Fruit fly (Drosophila melanogaster) whole organism, embryonic: Measurements from ENCODE around the gene Spf45.
A peak's percentile ranks its signal among the peaks of the same experiment; 100 is the strongest.

Experiments
- Abd-B ChIP-seq: fragments of 200-800 bp; sonication (Bioruptor generic); optimal IDR thresholded peaks from 2 replicates; lab custom pipeline; 2018; ENCODE audit warnings: missing biosample characterization, mild to moderate bottlenecking, missing genetic modification characterization, moderate library complexity
- Atf-2 ChIP-seq: fragments of 200-800 bp; sonication (Bioruptor generic); optimal IDR thresholded peaks from 2 replicates; lab custom pipeline; 2016; ENCODE audit warnings: missing biosample characterization, missing genetic modification characterization
- BEAF-32 ChIP-seq: fragments of 200-800 bp; sonication (Bioruptor generic); optimal IDR thresholded peaks from 3 replicates; lab custom pipeline; 2017; ENCODE audit warnings: missing biosample characterization, missing genetic modification characterization, mild to moderate bottlenecking, moderate library complexity, missing genetic modification reagents
- Bdp1 ChIP-seq: fragments of 200-800 bp; sonication (Bioruptor generic); optimal IDR thresholded peaks from 3 replicates; lab custom pipeline; 2016; ENCODE audit warnings: missing biosample characterization, missing genetic modification characterization
- CG10959 ChIP-seq: fragments of 200-800 bp; sonication (Bioruptor generic); IDR thresholded peaks from 2 replicates; pipeline ENCODE4 v1.3.6; 2022; ENCODE audit warnings: missing biosample characterization, missing genetic modification characterization
- CG13123 ChIP-seq: fragments of 200-800 bp; sonication (Bioruptor generic); optimal IDR thresholded peaks from 2 replicates; lab custom pipeline; 2016; ENCODE audit warnings: missing biosample characterization, missing genetic modification characterization
- CG13424 ChIP-seq: fragments of 200-800 bp; sonication (Bioruptor generic); optimal IDR thresholded peaks from 2 replicates; lab custom pipeline; 2019; ENCODE audit warnings: missing biosample characterization, mild to moderate bottlenecking, missing genetic modification characterization, moderate library complexity
- CG14441 ChIP-seq: fragments of 200-800 bp; sonication (Bioruptor generic); IDR thresholded peaks from 2 replicates; pipeline ENCODE4 v1.3.6; 2022; ENCODE audit warnings: missing biosample characterization, missing genetic modification characterization
- CG14710 ChIP-seq: fragments of 200-800 bp; sonication (Bioruptor generic); optimal IDR thresholded peaks from 3 replicates; lab custom pipeline; 2019; ENCODE audit warnings: missing biosample characterization, mild to moderate bottlenecking, missing genetic modification characterization, moderate library complexity
- CG15479 ChIP-seq: fragments of 200-800 bp; sonication (Bioruptor generic); optimal IDR thresholded peaks from 3 replicates; lab custom pipeline; 2019; ENCODE audit warnings: missing biosample characterization, mild to moderate bottlenecking, missing genetic modification characterization, moderate library complexity
- CG1603 ChIP-seq: fragments of 200-800 bp; sonication (Bioruptor generic); optimal IDR thresholded peaks from 2 replicates; lab custom pipeline; 2019; ENCODE audit warnings: missing biosample characterization, mild to moderate bottlenecking, missing genetic modification characterization, moderate library complexity
- CG17802 ChIP-seq: fragments of 200-800 bp; sonication (Bioruptor generic); optimal IDR thresholded peaks from 2 replicates; lab custom pipeline; 2018; ENCODE audit warnings: missing biosample characterization, mild to moderate bottlenecking, missing genetic modification characterization, moderate library complexity
- CG17912 ChIP-seq: fragments of 200-800 bp; sonication (Bioruptor generic); optimal IDR thresholded peaks from 2 replicates; lab custom pipeline; 2018; ENCODE audit warnings: missing biosample characterization, mild to moderate bottlenecking, missing genetic modification characterization
- CG18764 ChIP-seq: fragments of 200-800 bp; sonication (Bioruptor generic); optimal IDR thresholded peaks from 3 replicates; lab custom pipeline; 2016; ENCODE audit warnings: missing biosample characterization, missing genetic modification characterization
- CG31441 ChIP-seq: fragments of 200-800 bp; sonication (Bioruptor generic); IDR thresholded peaks from 2 replicates; pipeline ENCODE4 v1.3.6; 2022; ENCODE audit warnings: missing biosample characterization, missing genetic modification characterization
- CG3407 ChIP-seq: fragments of 200-800 bp; sonication (Bioruptor generic); optimal IDR thresholded peaks from 2 replicates; lab custom pipeline; 2018; ENCODE audit warnings: missing biosample characterization, mild to moderate bottlenecking, missing genetic modification characterization
- CG6791 ChIP-seq: fragments of 200-800 bp; sonication (Bioruptor generic); IDR thresholded peaks from 3 replicates; pipeline ENCODE4 v1.3.6; 2022; ENCODE audit warnings: missing biosample characterization, missing genetic modification characterization; ENCODE audit not compliant: partially characterized antibody
- CG7271 ChIP-seq: fragments of 200-800 bp; sonication (Bioruptor generic); optimal IDR thresholded peaks from 2 replicates; lab custom pipeline; 2018; ENCODE audit warnings: missing biosample characterization, mild to moderate bottlenecking, missing genetic modification characterization, moderate library complexity
- CG7745 ChIP-seq: fragments of 200-800 bp; sonication (Bioruptor generic); optimal IDR thresholded peaks from 2 replicates; lab custom pipeline; 2018; ENCODE audit warnings: missing biosample characterization, mild to moderate bottlenecking, missing genetic modification characterization, moderate library complexity
- CG8089 ChIP-seq: fragments of 200-800 bp; sonication (Bioruptor generic); optimal IDR thresholded peaks from 3 replicates; lab custom pipeline; 2016; ENCODE audit warnings: missing biosample characterization, missing genetic modification characterization
- CG8281 ChIP-seq: fragments of 200-800 bp; sonication (Bioruptor generic); optimal IDR thresholded peaks from 2 replicates; lab custom pipeline; 2018; ENCODE audit warnings: missing biosample characterization, mild to moderate bottlenecking, missing genetic modification characterization, moderate library complexity
- CG8290 ChIP-seq, 3 experiments: fragments of 200-800 bp; sonication (Bioruptor generic); optimal IDR thresholded peaks; 2 replicates each; lab custom pipeline; 2016 to 2019; ENCODE audit warnings: missing biosample characterization in 3 of 3, missing genetic modification characterization in 3 of 3, mild to moderate bottlenecking in 2 of 3, moderate library complexity in 1 of 3
- CG9876 ChIP-seq: fragments of 200-800 bp; sonication (Bioruptor generic); optimal IDR thresholded peaks from 2 replicates; lab custom pipeline; 2016; ENCODE audit warnings: missing biosample characterization, missing genetic modification characterization
- CoRest ChIP-seq: fragments of 200-800 bp; sonication (Bioruptor generic); optimal IDR thresholded peaks from 3 replicates; lab custom pipeline; 2018; ENCODE audit warnings: missing biosample characterization, mild to moderate bottlenecking, missing genetic modification characterization, moderate library complexity
- Dek ChIP-seq: fragments of 200-800 bp; sonication (Bioruptor generic); optimal IDR thresholded peaks from 3 replicates; lab custom pipeline; 2019; ENCODE audit warnings: missing biosample characterization, mild to moderate bottlenecking, missing genetic modification characterization, moderate library complexity
- H15 ChIP-seq: fragments of 200-800 bp; sonication (Bioruptor generic); IDR thresholded peaks from 3 replicates; pipeline ENCODE4 v1.3.6; 2022; ENCODE audit warnings: missing biosample characterization, missing genetic modification characterization
- Hr39 ChIP-seq: fragments of >200 bp; optimal IDR thresholded peaks from 2 replicates; lab custom pipeline; 2017
- MESR4 ChIP-seq: fragments of 200-800 bp; sonication (Bioruptor generic); optimal IDR thresholded peaks from 2 replicates; lab custom pipeline; 2018; ENCODE audit warnings: missing biosample characterization, mild to moderate bottlenecking, missing genetic modification characterization, moderate library complexity
- Scr ChIP-seq: fragments of 200-800 bp; sonication (Bioruptor generic); IDR thresholded peaks from 2 replicates; pipeline ENCODE4 v1.3.6; 2022; ENCODE audit warnings: missing biosample characterization, missing genetic modification characterization; ENCODE audit not compliant: partially characterized antibody
- Six4 ChIP-seq: fragments of 200-800 bp; sonication (Bioruptor generic); optimal IDR thresholded peaks from 2 replicates; lab custom pipeline; 2016; ENCODE audit warnings: missing biosample characterization, missing genetic modification characterization
- Ssrp ChIP-seq: fragments of 200-800 bp; sonication (Bioruptor generic); optimal IDR thresholded peaks from 2 replicates; lab custom pipeline; 2018; ENCODE audit warnings: missing biosample characterization, mild to moderate bottlenecking, missing genetic modification characterization, moderate library complexity
- ab ChIP-seq: fragments of 200-800 bp; sonication (Bioruptor generic); optimal IDR thresholded peaks from 2 replicates; lab custom pipeline; 2016; ENCODE audit warnings: missing biosample characterization, missing genetic modification characterization
- ac ChIP-seq: fragments of 200-800 bp; sonication (Bioruptor generic); optimal IDR thresholded peaks from 3 replicates; lab custom pipeline; 2017; ENCODE audit warnings: missing biosample characterization, mild to moderate bottlenecking, missing genetic modification characterization
- al ChIP-seq: fragments of 200-800 bp; sonication (Bioruptor generic); IDR thresholded peaks from 2 replicates; pipeline ENCODE4 v1.3.6; 2022; ENCODE audit warnings: missing biosample characterization, missing genetic modification characterization
- crol ChIP-seq: fragments of 200-800 bp; sonication (Bioruptor generic); IDR thresholded peaks from 2 replicates; pipeline ENCODE4 v1.3.6; 2022; ENCODE audit warnings: missing biosample characterization, missing genetic modification characterization
- dan ChIP-seq: fragments of 200-800 bp; sonication (Bioruptor generic); IDR thresholded peaks from 2 replicates; pipeline ENCODE4 v1.3.6; 2022; ENCODE audit warnings: missing biosample characterization, missing genetic modification characterization
- dmrt11E ChIP-seq: fragments of 200-800 bp; sonication (Bioruptor generic); optimal IDR thresholded peaks from 3 replicates; lab custom pipeline; 2018; ENCODE audit warnings: missing biosample characterization, mild to moderate bottlenecking, missing genetic modification characterization, moderate library complexity
- eve ChIP-seq, 2 experiments: fragments of >200 bp; optimal IDR thresholded peaks; 2 replicates each; lab custom pipeline; 2017; ENCODE audit warnings: missing biosample characterization in 2 of 2, missing genetic modification characterization in 2 of 2
- kay ChIP-seq: fragments of 200-800 bp; sonication (Bioruptor generic); optimal IDR thresholded peaks from 2 replicates; lab custom pipeline; 2016; ENCODE audit warnings: missing biosample characterization, missing genetic modification characterization
- luna ChIP-seq: fragments of 200-800 bp; sonication (Bioruptor generic); optimal IDR thresholded peaks from 2 replicates; lab custom pipeline; 2016; ENCODE audit warnings: missing biosample characterization, missing genetic modification characterization
- nmo ChIP-seq: fragments of 200-800 bp; sonication (Bioruptor generic); optimal IDR thresholded peaks from 2 replicates; lab custom pipeline; 2018; ENCODE audit warnings: missing biosample characterization, mild to moderate bottlenecking, missing genetic modification characterization, moderate library complexity
- pfk ChIP-seq: fragments of 200-800 bp; sonication (Bioruptor generic); optimal IDR thresholded peaks from 2 replicates; lab custom pipeline; 2018; ENCODE audit warnings: missing biosample characterization, mild to moderate bottlenecking, missing genetic modification characterization, moderate library complexity
- pzg ChIP-seq: fragments of 200-800 bp; sonication (Bioruptor generic); optimal IDR thresholded peaks from 3 replicates; lab custom pipeline; 2018; ENCODE audit warnings: missing biosample characterization, mild to moderate bottlenecking, missing genetic modification characterization, moderate library complexity
- sima ChIP-seq: fragments of 200-800 bp; sonication (Bioruptor generic); optimal IDR thresholded peaks from 2 replicates; lab custom pipeline; 2016; ENCODE audit warnings: missing biosample characterization, missing genetic modification characterization
- ssp ChIP-seq: fragments of 200-800 bp; sonication (Bioruptor generic); IDR thresholded peaks from 2 replicates; pipeline ENCODE4 v1.3.6; 2022; ENCODE audit warnings: missing biosample characterization, missing genetic modification characterization
- tio ChIP-seq: fragments of 200-800 bp; sonication (Bioruptor generic); optimal IDR thresholded peaks from 2 replicates; lab custom pipeline; 2017; ENCODE audit warnings: missing biosample characterization, missing genetic modification characterization, inconsistent platforms
- zen ChIP-seq: fragments of 200-800 bp; sonication (Bioruptor generic); optimal IDR thresholded peaks from 3 replicates; lab custom pipeline; 2018; ENCODE audit warnings: missing biosample characterization, mild to moderate bottlenecking, missing genetic modification characterization, moderate library complexity

Spf45 gene

DNA sequence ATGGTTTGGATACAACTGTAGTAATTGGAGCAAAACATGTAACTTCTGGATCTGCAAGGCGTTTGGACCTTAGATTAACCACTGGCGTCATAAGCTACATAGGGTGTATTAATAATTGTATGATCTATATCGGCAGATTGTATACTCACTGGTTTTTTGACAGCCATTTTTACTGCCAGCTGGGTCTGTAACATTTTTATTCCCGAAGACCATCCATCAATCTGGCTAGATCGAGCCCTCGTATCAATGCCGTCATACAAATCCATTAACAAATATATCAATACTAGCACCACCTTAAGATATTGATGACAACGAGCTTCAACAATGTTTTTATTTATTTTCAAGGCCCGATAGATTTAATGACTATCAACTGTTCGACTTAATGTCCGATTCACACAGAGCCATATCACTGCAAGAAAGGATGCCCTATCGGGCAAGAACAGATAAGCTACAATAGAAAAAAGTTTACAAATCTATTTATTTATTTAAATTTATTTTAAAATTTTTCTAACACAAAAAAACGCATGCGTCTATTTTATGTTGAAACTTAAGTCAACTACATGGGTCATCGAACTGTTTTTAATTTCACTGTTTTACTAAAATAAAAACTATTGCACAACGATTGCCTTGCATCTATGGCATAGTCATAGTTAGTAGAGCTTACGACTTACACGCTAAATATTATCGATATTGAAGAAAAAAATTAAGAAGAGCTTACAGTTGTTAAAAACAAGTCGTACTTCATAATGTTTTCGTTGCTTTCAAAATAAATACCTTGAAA, at the start of gene Spf45 (continued):
- TF ChIP-seq CG7271 (tag; lab: Kevin White, UChicago) (no peak), CG13424 (tag; lab: Kevin White, UChicago) (no peak), CG8281 (tag; lab: Kevin White, UChicago) (peak; percentile 48), CG10959 (no peak), CG15479 (GFP tag; lab: Kevin White, UChicago) (no peak), CG8089 (GFP tag; lab: Kevin White, UChicago) (peak; percentile 10), dmrt11E (tag; lab: Kevin White, UChicago) (peak; percentile 7), CG17912 (GFP tag; lab: Kevin White, UChicago) (no peak), CG18764 (GFP tag; lab: Kevin White, UChicago) (no peak), luna (GFP tag; lab: Kevin White, UChicago) (no peak), dan (GFP tag; lab: Robert Waterston, UW) (no peak), CG14441 (GFP tag; lab: Robert Waterston, UW) (no peak), CG14710 (tag; lab: Kevin White, UChicago) (peak; percentile 28), CG7745 (tag; lab: Kevin White, UChicago) (no peak), Hr39 (lab: Kevin White, UChicago) (no peak), Scr (no peak), CG9876 (GFP tag; lab: Kevin White, UChicago) (no peak), CG1603 (tag; lab: Kevin White, UChicago) (peak; percentile 98), Bdp1 (GFP tag; lab: Kevin White, UChicago) (no peak), Six4 (GFP tag; lab: Kevin White, UChicago) (no peak), eve (GFP tag; optimal IDR thresholded peaks at IDR 0.05; lab: Kevin White, UChicago) (peak in 1 of 2 experiments; percentile 22), sima (no peak), CG8290 (GFP tag; optimal IDR thresholded peaks at IDR 0.05; lab: Kevin White, UChicago) (peak; percentile 32), CG8290 (tag; optimal IDR thresholded peaks at IDR 0.05; lab: Kevin White, UChicago) (peak in 1 of 2 experiments; percentile 39), BEAF-32 (GFP tag; lab: Kevin White, UChicago) (peak; percentile 37), zen (tag; lab: Kevin White, UChicago) (peak; percentile 17), kay (GFP tag; lab: Kevin White, UChicago) (no peak), MESR4 (peak; percentile 69), ssp (GFP tag; lab: Robert Waterston, UW) (peak; percentile 99), CG17802 (peak; percentile 99), CoRest (tag; lab: Kevin White, UChicago) (peak; percentile 31), pfk (GFP tag; lab: Kevin White, UChicago) (peak; percentile 42), pzg (GFP tag; lab: Kevin White, UChicago) (peak; percentile 37), Abd-B (GFP tag; lab: Kevin White, UChicago) (peak; percentile 84), H15 (GFP tag; lab: Robert Waterston, UW) (no peak), ab (GFP tag; lab: Kevin White, UChicago) (no peak), ac (GFP tag; lab: Kevin White, UChicago) (no peak), CG31441 (GFP tag; lab: Robert Waterston, UW) (peak; percentile 26; the same call in 1 of the 2 replicates), al (GFP tag; lab: Robert Waterston, UW) (no peak), CG3407 (GFP tag; lab: Kevin White, UChicago) (no peak), nmo (GFP tag; lab: Kevin White, UChicago) (peak; percentile 26), crol (GFP tag; lab: Robert Waterston, UW) (no peak), Ssrp (tag; lab: Kevin White, UChicago) (no peak), CG13123 (GFP tag; lab: Kevin White, UChicago) (no peak), tio (GFP tag; lab: Kevin White, UChicago) (no peak), CG6791 (GFP tag; lab: Robert Waterston, UW) (peak; percentile 53; the same call in 1 of the 3 replicates), Atf-2 (GFP tag; lab: Kevin White, UChicago) (no peak), Dek (tag; lab: Kevin White, UChicago) (no peak)
